Fruit fly (Drosophila melanogaster) whole organism, pupa: Measurements from ENCODE around the gene CG42445.

Experiments
- CG10348 ChIP-seq: fragments of 200-800 bp; sonication (Bioruptor generic); IDR thresholded peaks from 2 replicates; pipeline ENCODE4 v1.3.6; 2022; ENCODE audit warnings: missing biosample characterization, missing genetic modification characterization
- CG12605 ChIP-seq: fragments of 200-800 bp; sonication (Bioruptor generic); IDR thresholded peaks from 2 replicates; pipeline ENCODE4 v1.3.6; 2022; ENCODE audit warnings: missing biosample characterization, missing genetic modification characterization
- CG13204 ChIP-seq: fragments of 200-800 bp; sonication (Bioruptor generic); optimal IDR thresholded peaks from 2 replicates; lab custom pipeline; 2018; ENCODE audit warnings: missing biosample characterization, mild to moderate bottlenecking, missing genetic modification characterization, moderate library complexity
- CG14655 ChIP-seq: fragments of 200-800 bp; sonication (Bioruptor generic); optimal IDR thresholded peaks from 3 replicates; lab custom pipeline; 2017; ENCODE audit warnings: mild to moderate bottlenecking, missing biosample characterization, missing genetic modification reagents, missing genetic modification characterization
- CG15710 ChIP-seq: fragments of 200-800 bp; sonication (Bioruptor generic); optimal IDR thresholded peaks from 2 replicates; lab custom pipeline; 2018; ENCODE audit warnings: missing biosample characterization, mild to moderate bottlenecking, missing genetic modification characterization, moderate library complexity
- CG17806 ChIP-seq: fragments of 200-800 bp; sonication (Bioruptor generic); optimal IDR thresholded peaks from 2 replicates; lab custom pipeline; 2018; ENCODE audit warnings: missing biosample characterization, mild to moderate bottlenecking, missing genetic modification characterization, moderate library complexity
- CG32121 ChIP-seq: fragments of 200-800 bp; sonication (Bioruptor generic); IDR thresholded peaks from 2 replicates; pipeline ENCODE4 v1.3.6; 2022; ENCODE audit warnings: missing biosample characterization, missing genetic modification characterization
- CG34367 ChIP-seq: fragments of 200-800 bp; sonication (Bioruptor generic); optimal IDR thresholded peaks from 2 replicates; lab custom pipeline; 2018; ENCODE audit warnings: missing biosample characterization, mild to moderate bottlenecking, missing genetic modification characterization
- CG4496 ChIP-seq: fragments of 200-800 bp; sonication (Bioruptor generic); IDR thresholded peaks from 3 replicates; pipeline ENCODE4 v1.3.6; 2022; ENCODE audit warnings: missing biosample characterization, missing genetic modification characterization
- CG8159 ChIP-seq: fragments of 200-800 bp; sonication (Bioruptor generic); optimal IDR thresholded peaks from 3 replicates; lab custom pipeline; 2018; ENCODE audit warnings: missing biosample characterization, mild to moderate bottlenecking, missing genetic modification characterization, moderate library complexity
- CG8301 ChIP-seq: fragments of 200-800 bp; sonication (Bioruptor generic); optimal IDR thresholded peaks from 2 replicates; lab custom pipeline; 2018; ENCODE audit warnings: missing biosample characterization, mild to moderate bottlenecking, missing genetic modification characterization
- CG9948 ChIP-seq: fragments of 200-800 bp; sonication (Bioruptor generic); optimal IDR thresholded peaks from 2 replicates; lab custom pipeline; 2018; ENCODE audit warnings: missing biosample characterization, mild to moderate bottlenecking, missing genetic modification characterization, moderate library complexity
- D1 ChIP-seq: fragments of 200-800 bp; sonication (Bioruptor generic); optimal IDR thresholded peaks from 2 replicates; lab custom pipeline; 2018; ENCODE audit warnings: missing biosample characterization, mild to moderate bottlenecking, missing genetic modification characterization, moderate library complexity
- EcR ChIP-seq: fragments of 200-800 bp; sonication (Bioruptor generic); optimal IDR thresholded peaks from 3 replicates; lab custom pipeline; 2019; ENCODE audit warnings: missing biosample characterization, missing genetic modification characterization, mild to moderate bottlenecking, moderate library complexity, missing genetic modification reagents
- Ets98B ChIP-seq: fragments of 200-800 bp; sonication (Bioruptor generic); IDR thresholded peaks from 2 replicates; pipeline ENCODE4 v1.3.6; 2022; ENCODE audit warnings: missing biosample characterization, missing genetic modification characterization
- Pif1A ChIP-seq: fragments of 200-800 bp; sonication (Bioruptor generic); optimal IDR thresholded peaks from 3 replicates; lab custom pipeline; 2016; ENCODE audit warnings: missing biosample characterization, missing genetic modification characterization
- Pif1B ChIP-seq: fragments of 200-800 bp; sonication (Bioruptor generic); optimal IDR thresholded peaks from 3 replicates; lab custom pipeline; 2016; ENCODE audit warnings: missing biosample characterization, missing genetic modification characterization
- Snoo ChIP-seq: fragments of 200-800 bp; sonication (Bioruptor generic); optimal IDR thresholded peaks from 3 replicates; lab custom pipeline; 2017; ENCODE audit warnings: missing biosample characterization, mild to moderate bottlenecking, missing genetic modification characterization, inconsistent platforms
- fd96Ca ChIP-seq: fragments of 200-800 bp; sonication (Bioruptor generic); IDR thresholded peaks from 3 replicates; pipeline ENCODE4 v1.3.6; 2022; ENCODE audit warnings: missing biosample characterization, missing genetic modification characterization
- gl ChIP-seq: fragments of 200-800 bp; sonication (Bioruptor generic); optimal IDR thresholded peaks from 2 replicates; lab custom pipeline; 2018; ENCODE audit warnings: missing biosample characterization, mild to moderate bottlenecking, missing genetic modification characterization
- rn ChIP-seq: fragments of 200-800 bp; sonication (Bioruptor generic); IDR thresholded peaks from 2 replicates; pipeline ENCODE4 v1.3.6; 2022; ENCODE audit warnings: missing biosample characterization, missing genetic modification characterization

CG42445 gene

dm6 chr3L:8124481-8125359 is 34.0 kb downstream of the CG42445 start, which contains the start of the genes CG7550 and mRpL36:
Gene CG7550, minus strand, starts transcription at chr3L:8124531.
Gene mRpL36, minus strand, starts transcription at chr3L:8125132.
- TF ChIP-seq CG34367 (no peak), CG8159 (tag; lab: Kevin White, UChicago) (no peak), D1 (tag; lab: Kevin White, UChicago) (no peak), CG8301 (tag; lab: Kevin White, UChicago) (no peak), Pif1B (no peak)

dm6 chr3L:8121590-8121989 is 37.1 kb downstream of the CG42445 start, which contains the start of gene ldbr:
Gene ldbr, plus strand, starts transcription at chr3L:8121827.
- TF ChIP-seq Snoo (tag; lab: Kevin White, UChicago) (peak; percentile 12), fd96Ca (no peak)

dm6 chr3L:8116809-8117208 is 41.9 kb downstream of the CG42445 start:
- TF ChIP-seq CG32121 (GFP tag; lab: Robert Waterston, UW) (0 out of 2 replicates have a peak, but pooled peaks have one; percentile 16), Pif1A (no peak)

- TF ChIP-seq CG8301 (tag; lab: Kevin White, UChicago) (no peak), CG17806 (peak; percentile 52), Ets98B (peak; percentile 68), CG4496 (GFP tag; lab: Robert Waterston, UW) (peak; percentile 64), CG14655 (GFP tag; lab: Kevin White, UChicago) (no peak), Snoo (tag; lab: Kevin White, UChicago) (peak; percentile 70), D1 (tag; lab: Kevin White, UChicago) (no peak), CG8159 (tag; lab: Kevin White, UChicago) (no peak), CG32121 (GFP tag; lab: Robert Waterston, UW) (peak; percentile 37; the same call in 1 of the 2 replicates), gl (tag; lab: Kevin White, UChicago) (peak; percentile 26), Pif1B (no peak), CG9948 (tag; lab: Kevin White, UChicago) (peak; percentile 47), CG15710 (tag; lab: Kevin White, UChicago) (peak; percentile 70), CG34367 (peak; percentile 35), EcR (GFP tag; lab: Kevin White, UChicago) (no peak), rn (GFP tag; lab: Robert Waterston, UW) (peak; percentile 56), CG13204 (GFP tag; lab: Kevin White, UChicago) (no peak), Pif1A (no peak), CG12605 (GFP tag; lab: Robert Waterston, UW) (no peak; the same call in 1 of the 2 replicates), fd96Ca (peak; percentile 65; the same call in 1 of the 3 replicates), CG10348 (no peak)
Measured at dm6 chr3L:8115864-8116528, 42.7 kb downstream of the CG42445 start, which contains the start of the genes Arp3 and msk. Gene Arp3, minus strand, starts transcription at chr3L:8115902. Gene msk, plus strand, starts transcription at chr3L:8116179.

- TF ChIP-seq Ets98B = peak; percentile 40
- no peak for TF ChIP-seq CG13204 (GFP tag; lab: Kevin White, UChicago)
- TF ChIP-seq CG8159 (tag; lab: Kevin White, UChicago) = no peak
- TF ChIP-seq CG12605 (GFP tag; lab: Robert Waterston, UW) = no peak
- TF ChIP-seq CG17806 = no peak
- TF ChIP-seq Pif1A = no peak
- TF ChIP-seq CG34367 = no peak
- TF ChIP-seq CG10348 = no peak
- no peak for TF ChIP-seq D1 (tag; lab: Kevin White, UChicago)
- peak; percentile 74; the same call in 2 of the 3 replicates for TF ChIP-seq CG4496 (GFP tag; lab: Robert Waterston, UW)
- no peak for TF ChIP-seq CG15710 (tag; lab: Kevin White, UChicago)
- peak; percentile 40 for TF ChIP-seq Snoo (tag; lab: Kevin White, UChicago)
- no peak for TF ChIP-seq CG9948 (tag; lab: Kevin White, UChicago)
- TF ChIP-seq CG32121 (GFP tag; lab: Robert Waterston, UW) = peak; percentile 20; the same call in 1 of the 2 replicates
- no peak for TF ChIP-seq EcR (GFP tag; lab: Kevin White, UChicago)
- TF ChIP-seq Pif1B = no peak
- no peak for TF ChIP-seq CG8301 (tag; lab: Kevin White, UChicago)
- TF ChIP-seq fd96Ca = no peak; the same call in 2 of the 3 replicates
- TF ChIP-seq gl (tag; lab: Kevin White, UChicago) = no peak
- peak; percentile 44; the same call in 1 of the 2 replicates for TF ChIP-seq rn (GFP tag; lab: Robert Waterston, UW)
- no peak for TF ChIP-seq CG14655 (GFP tag; lab: Kevin White, UChicago)
Measured at dm6 chr3L:8110171-8110570, 48.5 kb downstream of the CG42445 start, which contains the start of gene Nulp1. Gene Nulp1, plus strand, starts transcription at chr3L:8110368.

dm6 chr3L:8108886-8109285 is 49.8 kb downstream of the CG42445 start, which contains the start of gene fan:
Gene fan, plus strand, starts transcription at chr3L:8109132.
- TF ChIP-seq CG32121 (GFP tag; lab: Robert Waterston, UW) = no peak
- no peak for TF ChIP-seq CG13204 (GFP tag; lab: Kevin White, UChicago)
- no peak for TF ChIP-seq CG4496 (GFP tag; lab: Robert Waterston, UW)
- TF ChIP-seq Snoo (tag; lab: Kevin White, UChicago) = no peak
- TF ChIP-seq CG17806 = no peak
- no peak for TF ChIP-seq CG15710 (tag; lab: Kevin White, UChicago)
- TF ChIP-seq fd96Ca = no peak
- TF ChIP-seq D1 (tag; lab: Kevin White, UChicago) = no peak
- no peak for TF ChIP-seq CG8301 (tag; lab: Kevin White, UChicago)
- TF ChIP-seq CG14655 (GFP tag; lab: Kevin White, UChicago) = no peak
- no peak for TF ChIP-seq Pif1A
- TF ChIP-seq gl (tag; lab: Kevin White, UChicago) = no peak
- TF ChIP-seq CG10348 = no peak
- no peak for TF ChIP-seq CG9948 (tag; lab: Kevin White, UChicago)
- no peak for TF ChIP-seq CG12605 (GFP tag; lab: Robert Waterston, UW)
